Fruit fly (Drosophila melanogaster) whole organism, pupa: Measurements from ENCODE around the gene CG18808.

Experiments
- CG10348 ChIP-seq: fragments of 200-800 bp; sonication (Bioruptor generic); IDR thresholded peaks from 2 replicates; pipeline ENCODE4 v1.3.6; 2022; ENCODE audit warnings: missing biosample characterization, missing genetic modification characterization
- CG12605 ChIP-seq: fragments of 200-800 bp; sonication (Bioruptor generic); IDR thresholded peaks from 2 replicates; pipeline ENCODE4 v1.3.6; 2022; ENCODE audit warnings: missing biosample characterization, missing genetic modification characterization
- CG13204 ChIP-seq: fragments of 200-800 bp; sonication (Bioruptor generic); optimal IDR thresholded peaks from 2 replicates; lab custom pipeline; 2018; ENCODE audit warnings: missing biosample characterization, mild to moderate bottlenecking, missing genetic modification characterization, moderate library complexity
- CG14655 ChIP-seq: fragments of 200-800 bp; sonication (Bioruptor generic); optimal IDR thresholded peaks from 3 replicates; lab custom pipeline; 2017; ENCODE audit warnings: mild to moderate bottlenecking, missing biosample characterization, missing genetic modification reagents, missing genetic modification characterization
- CG15710 ChIP-seq: fragments of 200-800 bp; sonication (Bioruptor generic); optimal IDR thresholded peaks from 2 replicates; lab custom pipeline; 2018; ENCODE audit warnings: missing biosample characterization, mild to moderate bottlenecking, missing genetic modification characterization, moderate library complexity
- CG17806 ChIP-seq: fragments of 200-800 bp; sonication (Bioruptor generic); optimal IDR thresholded peaks from 2 replicates; lab custom pipeline; 2018; ENCODE audit warnings: missing biosample characterization, mild to moderate bottlenecking, missing genetic modification characterization, moderate library complexity
- CG32121 ChIP-seq: fragments of 200-800 bp; sonication (Bioruptor generic); IDR thresholded peaks from 2 replicates; pipeline ENCODE4 v1.3.6; 2022; ENCODE audit warnings: missing biosample characterization, missing genetic modification characterization
- CG34367 ChIP-seq: fragments of 200-800 bp; sonication (Bioruptor generic); optimal IDR thresholded peaks from 2 replicates; lab custom pipeline; 2018; ENCODE audit warnings: missing biosample characterization, mild to moderate bottlenecking, missing genetic modification characterization
- CG4496 ChIP-seq: fragments of 200-800 bp; sonication (Bioruptor generic); IDR thresholded peaks from 3 replicates; pipeline ENCODE4 v1.3.6; 2022; ENCODE audit warnings: missing biosample characterization, missing genetic modification characterization
- CG8159 ChIP-seq: fragments of 200-800 bp; sonication (Bioruptor generic); optimal IDR thresholded peaks from 3 replicates; lab custom pipeline; 2018; ENCODE audit warnings: missing biosample characterization, mild to moderate bottlenecking, missing genetic modification characterization, moderate library complexity
- CG8301 ChIP-seq: fragments of 200-800 bp; sonication (Bioruptor generic); optimal IDR thresholded peaks from 2 replicates; lab custom pipeline; 2018; ENCODE audit warnings: missing biosample characterization, mild to moderate bottlenecking, missing genetic modification characterization
- CG9948 ChIP-seq: fragments of 200-800 bp; sonication (Bioruptor generic); optimal IDR thresholded peaks from 2 replicates; lab custom pipeline; 2018; ENCODE audit warnings: missing biosample characterization, mild to moderate bottlenecking, missing genetic modification characterization, moderate library complexity
- D1 ChIP-seq: fragments of 200-800 bp; sonication (Bioruptor generic); optimal IDR thresholded peaks from 2 replicates; lab custom pipeline; 2018; ENCODE audit warnings: missing biosample characterization, mild to moderate bottlenecking, missing genetic modification characterization, moderate library complexity
- EcR ChIP-seq: fragments of 200-800 bp; sonication (Bioruptor generic); optimal IDR thresholded peaks from 3 replicates; lab custom pipeline; 2019; ENCODE audit warnings: missing biosample characterization, missing genetic modification characterization, mild to moderate bottlenecking, moderate library complexity, missing genetic modification reagents
- Ets98B ChIP-seq: fragments of 200-800 bp; sonication (Bioruptor generic); IDR thresholded peaks from 2 replicates; pipeline ENCODE4 v1.3.6; 2022; ENCODE audit warnings: missing biosample characterization, missing genetic modification characterization
- Pif1A ChIP-seq: fragments of 200-800 bp; sonication (Bioruptor generic); optimal IDR thresholded peaks from 3 replicates; lab custom pipeline; 2016; ENCODE audit warnings: missing biosample characterization, missing genetic modification characterization
- Pif1B ChIP-seq: fragments of 200-800 bp; sonication (Bioruptor generic); optimal IDR thresholded peaks from 3 replicates; lab custom pipeline; 2016; ENCODE audit warnings: missing biosample characterization, missing genetic modification characterization
- Snoo ChIP-seq: fragments of 200-800 bp; sonication (Bioruptor generic); optimal IDR thresholded peaks from 3 replicates; lab custom pipeline; 2017; ENCODE audit warnings: missing biosample characterization, mild to moderate bottlenecking, missing genetic modification characterization, inconsistent platforms
- fd96Ca ChIP-seq: fragments of 200-800 bp; sonication (Bioruptor generic); IDR thresholded peaks from 3 replicates; pipeline ENCODE4 v1.3.6; 2022; ENCODE audit warnings: missing biosample characterization, missing genetic modification characterization
- gl ChIP-seq: fragments of 200-800 bp; sonication (Bioruptor generic); optimal IDR thresholded peaks from 2 replicates; lab custom pipeline; 2018; ENCODE audit warnings: missing biosample characterization, mild to moderate bottlenecking, missing genetic modification characterization
- rn ChIP-seq: fragments of 200-800 bp; sonication (Bioruptor generic); IDR thresholded peaks from 2 replicates; pipeline ENCODE4 v1.3.6; 2022; ENCODE audit warnings: missing biosample characterization, missing genetic modification characterization

Gene CG18808

DNA sequence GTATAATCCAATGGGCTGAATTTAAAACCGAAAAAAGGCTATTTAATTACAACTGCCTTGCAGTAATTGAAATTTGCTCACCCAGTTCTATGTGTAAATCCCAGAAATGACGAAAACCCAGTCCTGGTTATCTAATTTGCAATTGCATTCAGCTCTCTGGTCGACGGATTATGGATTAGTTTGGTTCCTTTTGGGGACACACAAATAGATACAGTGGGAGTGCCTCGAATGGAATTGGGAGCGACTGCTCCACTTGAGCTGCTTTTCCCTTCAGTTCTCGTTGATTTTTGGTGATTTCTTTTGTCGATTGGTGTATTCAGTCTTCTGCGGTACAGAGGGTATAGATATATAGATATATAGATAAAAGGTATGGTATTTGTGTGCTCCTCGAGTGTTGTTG is 26.3 kb upstream of the CG18808 start, which contains the start of gene CG13708:
CG13708 (minus strand) TSS at position 101 of the 400 bp plus-strand sequence.
- TF ChIP-seq EcR (GFP tag; lab: Kevin White, UChicago) (no peak), rn (GFP tag; lab: Robert Waterston, UW) (no peak), CG14655 (GFP tag; lab: Kevin White, UChicago) (no peak), CG10348 (GFP tag; lab: Robert Waterston, UW) (no peak), gl (tag; lab: Kevin White, UChicago) (no peak), CG15710 (tag; lab: Kevin White, UChicago) (no peak)

DNA sequence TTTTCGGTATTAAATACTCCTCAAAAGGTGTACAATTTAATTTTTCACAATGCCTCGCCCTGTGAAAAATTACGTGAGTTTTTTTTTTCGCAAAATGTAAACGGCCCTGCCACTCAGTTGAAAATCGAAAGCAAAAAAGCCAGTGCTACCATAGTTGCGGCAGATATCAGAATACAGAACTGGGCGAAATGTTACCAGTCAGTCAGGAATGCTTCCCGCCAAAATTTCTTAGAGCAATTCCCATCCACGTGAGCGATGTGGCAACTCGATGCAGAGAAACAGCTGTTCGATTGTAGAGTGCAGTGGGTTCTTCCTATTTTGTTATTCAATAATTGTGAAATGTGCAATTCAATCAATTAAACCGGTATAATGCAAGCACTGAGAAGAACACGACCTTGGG is 18.4 kb upstream of the CG18808 start, which contains the start of the genes Dhc64C and LeuRS-m:
Dhc64C (minus strand) TSS at position 104 of the 400 bp plus-strand sequence.
LeuRS-m (plus strand) TSS at position 270 of the 400 bp plus-strand sequence.
- no peak for TF ChIP-seq CG8159 (tag; lab: Kevin White, UChicago)
- TF ChIP-seq Ets98B (GFP tag; lab: Robert Waterston, UW): 0 out of 2 replicates have a peak, but pooled peaks have one; percentile 14

DNA sequence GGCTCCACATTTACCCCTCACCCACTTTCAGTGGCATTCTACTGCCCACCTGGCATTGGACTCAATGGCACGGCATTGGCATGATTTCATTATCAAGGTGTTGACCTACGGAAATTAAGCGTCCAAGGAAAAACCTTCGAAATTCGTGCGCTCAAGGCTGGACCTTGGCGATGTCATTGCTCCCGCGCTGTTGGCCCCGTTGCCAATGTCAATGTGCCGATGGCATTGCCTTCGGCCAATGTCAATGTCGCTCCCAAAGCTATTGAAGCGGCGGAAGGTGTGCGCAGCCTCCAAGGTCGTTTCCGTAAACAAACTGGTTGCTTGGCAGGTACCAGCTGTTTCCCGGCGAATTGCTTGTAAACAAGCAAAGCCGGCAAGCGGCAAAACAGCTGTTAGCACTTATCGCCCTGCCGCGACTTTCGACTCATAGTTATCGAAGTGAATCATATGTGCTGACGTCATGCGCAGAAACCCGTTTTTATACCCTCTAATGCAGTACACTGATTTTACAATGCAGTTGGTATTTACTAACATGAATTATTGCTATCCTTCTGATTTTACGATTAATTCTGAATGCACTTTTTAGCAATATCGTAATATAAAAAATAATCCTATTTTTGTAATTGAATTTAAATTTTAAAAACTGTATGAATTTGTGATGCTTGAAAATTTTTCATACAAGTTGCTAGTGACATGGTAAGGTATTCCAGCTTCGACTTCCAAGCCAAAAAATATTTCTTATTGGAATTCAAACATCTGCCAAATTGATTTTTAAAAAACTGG is 17.3 kb upstream of the CG18808 start:
- TF ChIP-seq D1 (no peak), Snoo (tag; lab: Kevin White, UChicago) (no peak), CG34367 (peak; percentile 84), CG9948 (peak; percentile 91), CG4496 (GFP tag; lab: Robert Waterston, UW) (peak; percentile 97), Pif1B (peak; percentile 95), CG10348 (GFP tag; lab: Robert Waterston, UW) (peak; percentile 84), Pif1A (GFP tag; lab: Kevin White, UChicago) (no peak), EcR (GFP tag; lab: Kevin White, UChicago) (peak; percentile 96), fd96Ca (peak; percentile 93), CG8301 (no peak), Ets98B (GFP tag; lab: Robert Waterston, UW) (peak; percentile 96), gl (tag; lab: Kevin White, UChicago) (peak; percentile 78), CG15710 (tag; lab: Kevin White, UChicago) (peak; percentile 91), CG14655 (GFP tag; lab: Kevin White, UChicago) (peak; percentile 94), CG13204 (no peak), CG12605 (GFP tag; lab: Robert Waterston, UW) (peak; percentile 90), CG8159 (tag; lab: Kevin White, UChicago) (peak; percentile 94), CG32121 (GFP tag; lab: Robert Waterston, UW) (peak; percentile 97), rn (GFP tag; lab: Robert Waterston, UW) (peak; percentile 92), CG17806 (tag; lab: Kevin White, UChicago) (peak; percentile 92)

DNA sequence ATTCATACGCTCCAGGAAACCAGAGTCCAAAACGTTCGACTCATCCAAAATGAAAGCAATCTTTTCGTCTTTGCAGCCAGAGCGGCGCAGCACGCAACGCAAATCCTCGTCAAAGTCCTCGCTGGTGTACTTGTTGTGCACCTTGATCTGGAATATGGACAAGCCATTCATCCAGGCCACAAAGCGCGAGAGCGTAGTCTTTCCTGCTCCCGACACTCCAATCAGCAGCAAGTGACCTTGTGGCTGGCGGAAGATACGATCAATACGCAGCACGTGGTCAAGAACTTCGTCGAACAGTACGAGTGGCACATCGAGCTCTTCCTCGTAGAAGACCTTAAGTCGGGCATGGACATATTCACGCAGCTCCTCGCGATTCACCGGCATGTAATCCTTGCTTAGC is 7.0 kb upstream of the CG18808 start:
- no peak for TF ChIP-seq Snoo (tag; lab: Kevin White, UChicago)
- TF ChIP-seq CG34367: no peak
- no peak for TF ChIP-seq CG17806 (tag; lab: Kevin White, UChicago)
- no peak for TF ChIP-seq CG15710 (tag; lab: Kevin White, UChicago)
- TF ChIP-seq, all 21 proteins: peak for 0

DNA sequence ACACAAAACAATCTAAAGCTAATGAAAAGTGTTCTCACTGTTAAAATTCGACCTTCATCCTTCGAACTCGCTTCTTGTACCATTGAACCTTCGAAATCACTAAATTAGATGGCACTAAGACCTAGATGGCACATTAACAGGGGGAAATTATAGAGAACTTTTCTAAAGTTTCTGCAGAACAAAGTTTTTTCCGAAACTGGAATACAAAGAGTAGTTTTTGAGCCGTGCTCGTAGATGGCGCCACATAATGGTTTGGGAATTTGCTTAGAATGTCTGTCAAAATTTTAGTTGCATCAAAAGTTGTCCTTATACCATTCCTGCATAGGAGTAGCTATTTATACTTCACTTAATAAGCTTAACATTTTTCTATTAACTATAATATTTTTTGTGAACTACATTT is 1.5 kb downstream of the CG18808 start:
- TF ChIP-seq CG8301 (no peak), CG8159 (tag; lab: Kevin White, UChicago) (no peak), CG34367 (no peak), CG10348 (GFP tag; lab: Robert Waterston, UW) (no peak), Pif1A (GFP tag; lab: Kevin White, UChicago) (no peak), rn (GFP tag; lab: Robert Waterston, UW) (no peak), CG32121 (GFP tag; lab: Robert Waterston, UW) (no peak), Ets98B (GFP tag; lab: Robert Waterston, UW) (no peak), CG13204 (no peak), fd96Ca (no peak), Pif1B (no peak), CG9948 (no peak), CG15710 (tag; lab: Kevin White, UChicago) (no peak), CG12605 (GFP tag; lab: Robert Waterston, UW) (no peak)

DNA sequence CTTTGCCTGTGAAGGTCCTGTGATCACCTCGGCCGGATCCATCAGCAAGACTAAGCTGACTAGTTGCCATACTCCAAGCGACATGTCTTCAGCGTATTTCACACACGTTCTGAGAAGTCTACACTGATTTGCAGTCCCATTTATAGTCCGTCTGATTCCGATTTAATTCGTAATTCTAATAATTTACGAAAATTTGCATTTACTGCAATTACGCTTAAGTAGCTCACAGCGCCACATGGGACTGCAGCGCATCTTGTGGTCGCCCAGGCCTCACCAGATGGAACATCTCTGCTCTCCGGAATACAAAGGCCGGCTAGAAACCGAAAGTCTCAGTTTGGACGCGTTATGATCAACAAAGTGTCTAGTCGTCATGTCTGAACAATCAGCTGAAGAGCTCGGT is 2.0 kb downstream of the CG18808 start, which contains the start of gene CG7509:
CG7509 (minus strand) TSS at position 101 of the 400 bp plus-strand sequence.
- TF ChIP-seq CG8159 (tag; lab: Kevin White, UChicago) (no peak), CG14655 (GFP tag; lab: Kevin White, UChicago) (no peak), CG34367 (no peak), Snoo (tag; lab: Kevin White, UChicago) (no peak), CG13204 (no peak), rn (GFP tag; lab: Robert Waterston, UW) (no peak), CG10348 (GFP tag; lab: Robert Waterston, UW) (no peak), CG8301 (no peak), CG15710 (tag; lab: Kevin White, UChicago) (no peak), CG12605 (GFP tag; lab: Robert Waterston, UW) (no peak), Pif1A (GFP tag; lab: Kevin White, UChicago) (no peak), CG17806 (tag; lab: Kevin White, UChicago) (no peak), gl (tag; lab: Kevin White, UChicago) (no peak), Ets98B (GFP tag; lab: Robert Waterston, UW) (no peak), CG32121 (GFP tag; lab: Robert Waterston, UW) (no peak), Pif1B (no peak), CG9948 (no peak), fd96Ca (no peak), D1 (no peak)
